Worm (Caenorhabditis elegans) whole organism, L2 larva: ENCODE results near the gene tba-9.

Experiments
- F13H6.1 ChIP-seq: sonication (generic microtip); optimal IDR thresholded peaks from 2 replicates; lab custom pipeline; 2016; ENCODE audit warnings: missing genetic modification characterization, missing compliant biosample characterization
- aly-2 ChIP-seq: fragments of 150-350 bp; optimal IDR thresholded peaks from 2 replicates; lab custom pipeline; 2014; ENCODE audit warnings: missing biosample characterization, missing genetic modification characterization
- ama-1 ChIP-seq: fragments of 150-350 bp; optimal IDR thresholded peaks from 2 replicates; lab custom pipeline; 2018; ENCODE audit warnings: inconsistent platforms
- ceh-16 ChIP-seq: fragments of 150-350 bp; optimal IDR thresholded peaks from 2 replicates; lab custom pipeline; 2014; ENCODE audit warnings: missing biosample characterization, missing genetic modification characterization
- ceh-82 ChIP-seq: fragments of 150-350 bp; optimal IDR thresholded peaks from 2 replicates; lab custom pipeline; 2014; ENCODE audit warnings: missing biosample characterization, missing genetic modification characterization
- egl-27 ChIP-seq: sonication (generic microtip); optimal IDR thresholded peaks from 3 replicates; lab custom pipeline; 2017; ENCODE audit warnings: missing biosample characterization, missing genetic modification reagents, missing genetic modification characterization
- lin-11 ChIP-seq: fragments of 150-350 bp; sonication (generic microtip); optimal IDR thresholded peaks from 2 replicates; lab custom pipeline; 2014; ENCODE audit warnings: missing biosample characterization, missing genetic modification characterization, inconsistent platforms, mixed read lengths
- lin-13 ChIP-seq: fragments of 150-350 bp; optimal IDR thresholded peaks from 2 replicates; lab custom pipeline; 2014; ENCODE audit warnings: missing biosample characterization, missing genetic modification reagents, missing genetic modification characterization
- lsy-2 ChIP-seq, 2 experiments: fragments of 150-350 bp in 1 of 2; sonication (generic microtip) in 1 of 2; optimal IDR thresholded peaks; 2 replicates each; lab custom pipeline; 2014 to 2017; ENCODE audit warnings: missing biosample characterization in 2 of 2, missing genetic modification characterization in 2 of 2
- sem-4 ChIP-seq: fragments of 150-350 bp; optimal IDR thresholded peaks from 2 replicates; lab custom pipeline; 2014; ENCODE audit warnings: missing biosample characterization, missing genetic modification reagents, missing genetic modification characterization
- sma-9 ChIP-seq, 2 experiments: fragments of 150-350 bp in 1 of 2; sonication (generic microtip) in 1 of 2; optimal IDR thresholded peaks; 2 replicates each; lab custom pipeline; 2014 to 2016; ENCODE audit warnings: missing genetic modification characterization in 2 of 2, mild to moderate bottlenecking in 1 of 2, missing biosample characterization in 1 of 2, missing compliant biosample characterization in 1 of 2, missing genetic modification reagents in 1 of 2, moderate library complexity in 1 of 2
- snpc-4 ChIP-seq: fragments of 150-350 bp; optimal IDR thresholded peaks from 2 replicates; lab custom pipeline; 2014; ENCODE audit warnings: missing biosample characterization, missing genetic modification characterization
- unc-62 ChIP-seq: fragments of 150-350 bp; optimal IDR thresholded peaks from 2 replicates; lab custom pipeline; 2014; ENCODE audit warnings: missing biosample characterization, missing genetic modification reagents, missing genetic modification characterization
- ztf-4 ChIP-seq: fragments of 150-350 bp; optimal IDR thresholded peaks from 2 replicates; lab custom pipeline; 2014; ENCODE audit warnings: missing biosample characterization, missing genetic modification characterization

- TF ChIP-seq ama-1 (lab: Kevin White, UChicago), result no peak
- TF ChIP-seq snpc-4 (tag; lab: Kevin White, UChicago), result no peak
- peak; percentile 10 for TF ChIP-seq lin-11
- no peak for TF ChIP-seq ztf-4 (tag; lab: Kevin White, UChicago)
- no peak for TF ChIP-seq lin-13
- peak; percentile 36 for TF ChIP-seq F13H6.1 (tag; lab: Kevin White, UChicago)
- TF ChIP-seq egl-27, result peak; percentile 38
- no peak for TF ChIP-seq ceh-16 (tag; lab: Kevin White, UChicago)
- no peak for TF ChIP-seq aly-2 (tag; lab: Kevin White, UChicago)
- TF ChIP-seq lsy-2 (tag; optimal IDR thresholded peaks at IDR 0.05; lab: Kevin White, UChicago), result peak; percentile 14 to 71
- no peak for TF ChIP-seq unc-62 (GFP tag; lab: Kevin White, UChicago)
- TF ChIP-seq ceh-82 (tag; lab: Kevin White, UChicago), result no peak
- no peak for TF ChIP-seq sem-4 (tag; lab: Kevin White, UChicago)
- TF ChIP-seq sma-9 (GFP tag; optimal IDR thresholded peaks at IDR 0.05; lab: Kevin White, UChicago), result peak; percentile 71
- no peak for TF ChIP-seq sma-9 (tag; optimal IDR thresholded peaks at IDR 0.05; lab: Kevin White, UChicago)
Observed at ce11 chrX:3245812-3246211, 6.8 kb upstream of the tba-9 start, which contains the start of gene F40F4.7.
